Fruit fly (Drosophila melanogaster) whole organism: Measurements from ENCODE around the gene oc.

Source experiments
- CG8478 ChIP-seq: fragments of >200 bp; optimal IDR thresholded peaks from 2 replicates; lab custom pipeline; 2018; ENCODE audit warnings: inconsistent platforms
- Dll ChIP-seq: fragments of >200 bp; optimal IDR thresholded peaks from 2 replicates; lab custom pipeline; 2017
- EcR ChIP-seq, 2 experiments: fragments of >200 bp; optimal IDR thresholded peaks; 2 replicates each; lab custom pipeline; 2017; ENCODE audit warnings: missing biosample characterization in 2 of 2, missing genetic modification characterization in 2 of 2, missing genetic modification reagents in 2 of 2
- pan ChIP-seq: fragments of >200 bp; optimal IDR thresholded peaks from 2 replicates; lab custom pipeline; 2017
- psq ChIP-seq: fragments of >200 bp; optimal IDR thresholded peaks from 2 replicates; lab custom pipeline; 2017
- usp ChIP-seq: fragments of >200 bp; optimal IDR thresholded peaks from 2 replicates; lab custom pipeline; 2017; ENCODE audit warnings: missing biosample characterization, missing genetic modification characterization, mixed read lengths

DNA sequence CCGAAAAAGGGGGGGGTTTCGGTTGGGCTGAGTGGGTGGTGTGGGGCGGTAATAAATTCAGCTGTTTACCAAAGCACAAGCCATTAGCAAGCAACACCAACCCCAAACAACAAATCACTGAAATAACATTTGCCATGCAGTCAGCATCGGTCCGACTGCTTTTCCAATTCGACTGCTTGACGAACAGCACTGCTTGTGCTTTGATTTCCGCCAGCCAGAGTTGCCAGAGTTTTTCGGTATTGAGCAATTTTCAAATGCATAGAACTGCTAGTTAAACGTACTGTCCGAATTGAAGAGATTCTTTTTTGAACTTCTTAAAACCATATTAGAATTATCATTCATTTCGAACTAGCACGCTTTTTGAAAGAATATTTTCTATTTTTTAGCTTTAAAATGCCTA lies 15.7 kb downstream of the oc start:
- no peak for TF ChIP-seq usp (GFP tag; lab: Kevin White, UChicago)
- TF ChIP-seq pan: no peak
- TF ChIP-seq CG8478 (lab: Kevin White, UChicago): no peak
- TF ChIP-seq psq (lab: Kevin White, UChicago): no peak
- TF ChIP-seq EcR (GFP tag; optimal IDR thresholded peaks at IDR 0.05; lab: Kevin White, UChicago): no peak
- no peak for TF ChIP-seq Dll (lab: Kevin White, UChicago)
